Worm (Caenorhabditis elegans) whole organism, midembryonic: Measurements from ENCODE around the gene T28C6.3.

Source experiments
- T22C8.4 ChIP-seq: fragments of 200-800 bp; sonication (Bioruptor generic); IDR thresholded peaks from 2 replicates; pipeline ENCODE4 v1.3.6; 2022; ENCODE audit warnings: missing genetic modification characterization, missing compliant biosample characterization
- cog-1 ChIP-seq: sonication (generic microtip); optimal IDR thresholded peaks from 2 replicates; lab custom pipeline; 2016; ENCODE audit warnings: missing genetic modification characterization, missing compliant biosample characterization
- flt-1 ChIP-seq: fragments of 200-800 bp; sonication (Bioruptor generic); IDR thresholded peaks from 2 replicates; pipeline ENCODE4 v1.3.6; 2022; ENCODE audit warnings: missing genetic modification characterization, missing compliant biosample characterization
- med-1 ChIP-seq: sonication (generic microtip); optimal IDR thresholded peaks from 2 replicates; lab custom pipeline; 2017; ENCODE audit warnings: missing genetic modification characterization, mild to moderate bottlenecking, missing compliant biosample characterization, antibody characterized with exemption, missing genetic modification reagents; ENCODE audit not compliant: insufficient read depth
- ref-1 ChIP-seq: fragments of 200-800 bp; sonication (Bioruptor generic); conservative IDR thresholded peaks from 2 replicates; pipeline ENCODE4 v1.3.6; 2022; ENCODE audit warnings: missing genetic modification reagents, missing genetic modification characterization, missing compliant biosample characterization
- tab-1 ChIP-seq: fragments of 200-800 bp; sonication (Bioruptor generic); IDR thresholded peaks from 2 replicates; pipeline ENCODE4 v1.3.6; 2022; ENCODE audit warnings: missing genetic modification characterization, missing compliant biosample characterization
- ztf-29 ChIP-seq: fragments of 200-800 bp; sonication (Bioruptor generic); IDR thresholded peaks from 2 replicates; pipeline ENCODE4 v1.3.6; 2022; ENCODE audit warnings: missing genetic modification reagents, missing genetic modification characterization, missing compliant biosample characterization

DNA sequence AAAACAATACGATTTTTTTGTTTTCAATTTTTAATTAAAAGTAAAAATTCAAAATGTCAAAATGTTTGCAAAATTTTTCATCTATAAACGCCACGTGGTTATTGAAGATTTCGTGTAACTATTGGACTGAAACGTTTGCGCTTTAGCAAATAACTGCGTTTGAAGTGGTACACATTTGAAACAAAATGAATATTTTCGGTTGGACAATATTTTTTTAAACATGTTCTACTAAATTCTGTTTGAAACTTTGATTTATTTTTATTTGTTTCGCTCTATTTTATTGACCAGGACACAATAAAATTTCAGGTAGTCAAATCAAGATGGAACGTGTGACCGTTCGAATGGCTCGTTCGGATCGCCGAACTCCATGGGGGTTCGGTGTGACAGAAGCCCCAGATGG is 32.1 kb downstream of the T28C6.3 start, which contains the start of gene alp-1:
- TF ChIP-seq med-1 (no peak), tab-1 (GFP tag; lab: Robert Waterston, UW) (no peak), ref-1 (GFP tag; lab: Robert Waterston, UW) (no peak), flt-1 (GFP tag; lab: Robert Waterston, UW) (no peak), ztf-29 (GFP tag; lab: Robert Waterston, UW) (no peak), T22C8.4 (no peak), cog-1 (no peak)
